Fruit fly (Drosophila melanogaster) whole organism, adult: ENCODE data around the gene CG3734.

ENCODE experiments used
- CG11617 ChIP-seq: fragments of 200-800 bp; sonication (Bioruptor generic); optimal IDR thresholded peaks from 2 replicates; lab custom pipeline; 2017; ENCODE audit warnings: mild to moderate bottlenecking, missing biosample characterization, missing genetic modification reagents, missing genetic modification characterization
- cic ChIP-seq: fragments of 200-800 bp; sonication (Bioruptor generic); optimal IDR thresholded peaks from 2 replicates; lab custom pipeline; 2017; ENCODE audit warnings: missing biosample characterization, mild to moderate bottlenecking, missing genetic modification characterization, moderate library complexity
- cnc ChIP-seq, 2 experiments: fragments of >200 bp; optimal IDR thresholded peaks; 2 replicates each; lab custom pipeline; 2017

DNA sequence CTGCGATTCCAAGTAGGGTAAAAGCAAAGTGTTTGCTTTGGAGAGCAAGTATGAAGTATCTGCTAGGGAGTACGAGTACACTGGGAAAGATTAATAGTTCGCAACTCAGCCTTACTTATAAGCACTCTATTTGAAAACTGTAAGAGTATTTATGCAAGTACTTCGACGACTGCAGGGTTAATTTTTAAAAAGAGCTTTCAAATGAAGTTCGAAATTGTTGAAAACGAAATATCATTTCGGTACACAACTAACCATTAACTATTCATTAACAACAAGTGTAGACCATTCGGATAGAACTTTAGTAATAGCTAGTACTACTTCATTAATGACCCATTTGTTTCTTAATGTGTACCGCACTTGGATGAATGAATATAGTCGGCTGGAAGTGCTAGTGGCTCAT lies 4.4 kb upstream of the CG3734 start:
- TF ChIP-seq cic (GFP tag; lab: Kevin White, UChicago) (no peak), CG11617 (no peak), cnc (optimal IDR thresholded peaks at IDR 0.05; lab: Kevin White, UChicago) (no peak)
